Worm (Caenorhabditis elegans) whole organism, L3 larva: ENCODE data around the gene W10G11.3.

ENCODE experiments used
- ZK546.5 ChIP-seq: sonication (generic microtip); optimal IDR thresholded peaks from 2 replicates; lab custom pipeline; 2017; ENCODE audit warnings: missing biosample characterization, missing genetic modification characterization
- ama-1 ChIP-seq: fragments of 150-350 bp; optimal IDR thresholded peaks from 2 replicates; lab custom pipeline; 2018
- ceh-82 ChIP-seq: fragments of 150-350 bp; optimal IDR thresholded peaks from 2 replicates; lab custom pipeline; 2014; ENCODE audit warnings: missing biosample characterization, missing genetic modification characterization
- jun-1 ChIP-seq: fragments of 150-350 bp; optimal IDR thresholded peaks from 2 replicates; lab custom pipeline; 2014; ENCODE audit warnings: missing biosample characterization, missing genetic modification reagents, missing genetic modification characterization
- lin-15B ChIP-seq: fragments of 150-350 bp; optimal IDR thresholded peaks from 2 replicates; lab custom pipeline; 2014; ENCODE audit warnings: missing biosample characterization, missing genetic modification characterization
- nhr-11 ChIP-seq: fragments of 150-350 bp; optimal IDR thresholded peaks from 2 replicates; lab custom pipeline; 2014; ENCODE audit warnings: missing biosample characterization, missing genetic modification characterization
- nhr-77 ChIP-seq: fragments of 150-350 bp; optimal IDR thresholded peaks from 2 replicates; lab custom pipeline; 2014; ENCODE audit warnings: missing biosample characterization, missing genetic modification characterization
- snpc-4 ChIP-seq: fragments of 150-350 bp; optimal IDR thresholded peaks from 2 replicates; lab custom pipeline; 2014; ENCODE audit warnings: missing biosample characterization, missing genetic modification characterization
- unc-39 ChIP-seq: sonication (generic microtip); optimal IDR thresholded peaks from 4 replicates; lab custom pipeline; 2017; ENCODE audit warnings: missing biosample characterization, missing genetic modification characterization
- unc-62 ChIP-seq: fragments of 150-350 bp; sonication (generic microtip); optimal IDR thresholded peaks from 4 replicates; lab custom pipeline; 2014; ENCODE audit warnings: missing biosample characterization, missing genetic modification reagents, missing genetic modification characterization
- ztf-4 ChIP-seq: fragments of 150-350 bp; optimal IDR thresholded peaks from 2 replicates; lab custom pipeline; 2014; ENCODE audit warnings: missing biosample characterization, missing genetic modification characterization

DNA sequence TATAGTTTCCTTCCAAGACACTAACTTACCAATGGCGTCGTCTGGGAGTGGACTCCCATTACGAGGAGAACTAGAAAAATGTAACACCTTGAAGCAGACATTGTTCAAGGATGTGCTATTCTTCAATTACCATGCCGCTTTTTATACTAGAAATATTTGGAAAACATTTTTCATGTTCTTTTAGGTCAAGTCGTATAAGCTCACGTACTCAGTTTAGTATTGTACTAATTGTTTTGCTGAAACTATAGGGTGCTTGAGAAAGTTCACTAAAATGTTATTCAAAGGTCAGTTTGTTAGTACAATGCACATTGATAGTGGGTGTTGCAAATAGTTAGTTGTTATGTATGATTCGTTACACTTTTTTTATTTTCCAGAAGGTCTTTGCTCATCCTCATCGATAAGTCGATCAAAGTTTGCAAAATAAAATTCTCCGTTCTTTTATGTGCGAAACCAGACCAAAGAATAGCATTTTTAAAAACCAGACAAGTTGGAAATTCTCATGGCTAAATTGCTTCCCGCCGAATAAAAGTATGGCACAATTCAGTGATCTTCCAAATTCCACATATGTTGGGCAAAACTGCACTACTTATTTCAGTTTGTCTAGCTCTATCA, 8.7 kb upstream of the W10G11.3 start, which contains the start of the genes clec-128 and clec-129:
- TF ChIP-seq nhr-77 (tag; lab: Kevin White, UChicago) (no peak), ztf-4 (no peak), ceh-82 (tag; lab: Kevin White, UChicago) (no peak), ama-1 (lab: Kevin White, UChicago) (no peak), jun-1 (tag; lab: Kevin White, UChicago) (no peak), ZK546.5 (no peak), snpc-4 (tag; lab: Kevin White, UChicago) (no peak), nhr-11 (tag; lab: Kevin White, UChicago) (no peak), unc-62 (GFP tag; lab: Kevin White, UChicago) (no peak), lin-15B (tag; lab: Kevin White, UChicago) (no peak), unc-39 (no peak)
